Worm (Caenorhabditis elegans) whole organism, mixed stage, embryonic: ENCODE results near the gene cat-4.

ENCODE experiments used
- bed-3 ChIP-seq: fragments of 200-800 bp; sonication (Bioruptor generic); optimal IDR thresholded peaks from 3 replicates; lab custom pipeline; 2018; ENCODE audit warnings: mild to moderate bottlenecking, missing genetic modification characterization, moderate library complexity, missing compliant biosample characterization
- blmp-1 ChIP-seq: fragments of 150-350 bp; optimal IDR thresholded peaks from 2 replicates; lab custom pipeline; 2014; ENCODE audit warnings: missing biosample characterization, missing genetic modification characterization
- ceh-39 ChIP-seq: fragments of 150-350 bp; optimal IDR thresholded peaks from 2 replicates; lab custom pipeline; 2014; ENCODE audit warnings: missing biosample characterization, missing genetic modification characterization
- ceh-43 ChIP-seq: fragments of 200-800 bp; sonication (Bioruptor generic); optimal IDR thresholded peaks from 2 replicates; lab custom pipeline; 2018; ENCODE audit warnings: mild to moderate bottlenecking, missing genetic modification characterization, moderate library complexity, missing compliant biosample characterization
- ceh-83 ChIP-seq: fragments of 200-800 bp; sonication (Bioruptor generic); optimal IDR thresholded peaks from 2 replicates; lab custom pipeline; 2018; ENCODE audit warnings: mild to moderate bottlenecking, missing genetic modification characterization, missing compliant biosample characterization
- ces-1 ChIP-seq: fragments of 150-350 bp; optimal IDR thresholded peaks from 2 replicates; lab custom pipeline; 2014; ENCODE audit warnings: missing biosample characterization, missing genetic modification reagents, missing genetic modification characterization
- cnd-1 ChIP-seq: fragments of 200-800 bp; sonication (Bioruptor generic); optimal IDR thresholded peaks from 2 replicates; lab custom pipeline; 2018; ENCODE audit warnings: mild to moderate bottlenecking, missing genetic modification characterization, missing compliant biosample characterization
- drap-1 ChIP-seq: fragments of 200-800 bp; sonication (Bioruptor generic); optimal IDR thresholded peaks from 3 replicates; lab custom pipeline; 2018; ENCODE audit warnings: mild to moderate bottlenecking, missing genetic modification characterization, missing compliant biosample characterization
- elt-1 ChIP-seq: sonication (generic microtip); optimal IDR thresholded peaks from 2 replicates; lab custom pipeline; 2017; ENCODE audit warnings: missing genetic modification characterization, mild to moderate bottlenecking, missing compliant biosample characterization, antibody characterized with exemption, moderate library complexity, borderline replicate concordance; ENCODE audit not compliant: insufficient read depth
- elt-3 ChIP-seq: fragments of 150-350 bp; optimal IDR thresholded peaks from 2 replicates; lab custom pipeline; 2014; ENCODE audit warnings: missing biosample characterization, missing genetic modification characterization
- ham-2 ChIP-seq: fragments of 200-800 bp; sonication (Bioruptor generic); optimal IDR thresholded peaks from 2 replicates; lab custom pipeline; 2018; ENCODE audit warnings: mild to moderate bottlenecking, missing genetic modification characterization, missing compliant biosample characterization
- hlh-1 ChIP-seq: fragments of 150-350 bp; optimal IDR thresholded peaks from 2 replicates; lab custom pipeline; 2014; ENCODE audit warnings: missing biosample characterization, missing genetic modification reagents, missing genetic modification characterization
- lin-32 ChIP-seq: fragments of 200-800 bp; sonication (Bioruptor generic); optimal IDR thresholded peaks from 2 replicates; lab custom pipeline; 2018; ENCODE audit warnings: mild to moderate bottlenecking, missing genetic modification characterization, missing compliant biosample characterization
- lsy-2 ChIP-seq: fragments of 150-350 bp; optimal IDR thresholded peaks from 2 replicates; lab custom pipeline; 2014; ENCODE audit warnings: missing biosample characterization, missing genetic modification characterization
- mep-1 ChIP-seq: fragments of 150-350 bp; optimal IDR thresholded peaks from 2 replicates; lab custom pipeline; 2017; ENCODE audit warnings: missing biosample characterization, missing genetic modification reagents, missing genetic modification characterization, inconsistent platforms
- mls-2 ChIP-seq: sonication (generic microtip); optimal IDR thresholded peaks from 2 replicates; lab custom pipeline; 2016; ENCODE audit warnings: mild to moderate bottlenecking, missing genetic modification characterization, moderate library complexity, missing compliant biosample characterization
- nhr-12 ChIP-seq: fragments of 150-350 bp; optimal IDR thresholded peaks from 2 replicates; lab custom pipeline; 2014; ENCODE audit warnings: missing biosample characterization, missing genetic modification characterization
- nhr-2 ChIP-seq: fragments of 150-350 bp; optimal IDR thresholded peaks from 2 replicates; lab custom pipeline; 2014; ENCODE audit warnings: missing biosample characterization, missing genetic modification characterization
- nhr-237 ChIP-seq: fragments of 150-350 bp; optimal IDR thresholded peaks from 2 replicates; lab custom pipeline; 2014; ENCODE audit warnings: missing biosample characterization, missing genetic modification characterization
- nhr-28 ChIP-seq: fragments of 150-350 bp; optimal IDR thresholded peaks from 2 replicates; lab custom pipeline; 2014; ENCODE audit warnings: missing biosample characterization, missing genetic modification characterization
- nhr-76 ChIP-seq: sonication (generic microtip); optimal IDR thresholded peaks from 2 replicates; lab custom pipeline; 2017; ENCODE audit warnings: missing biosample characterization, missing genetic modification characterization
- pha-4 ChIP-seq: fragments of 150-350 bp; optimal IDR thresholded peaks from 2 replicates; lab custom pipeline; 2018; ENCODE audit warnings: missing biosample characterization, missing genetic modification reagents, missing genetic modification characterization
- sem-2 ChIP-seq: fragments of 200-800 bp; sonication (Bioruptor generic); optimal IDR thresholded peaks from 2 replicates; lab custom pipeline; 2018; ENCODE audit warnings: mild to moderate bottlenecking, missing genetic modification characterization, missing compliant biosample characterization
- snpc-4 ChIP-seq: fragments of 150-350 bp; optimal IDR thresholded peaks from 2 replicates; lab custom pipeline; 2014; ENCODE audit warnings: missing biosample characterization, missing genetic modification characterization
- sptf-1 ChIP-seq: sonication (generic microtip); optimal IDR thresholded peaks from 2 replicates; lab custom pipeline; 2017; ENCODE audit warnings: mild to moderate bottlenecking, missing genetic modification characterization, moderate library complexity, missing compliant biosample characterization
- tbx-8 ChIP-seq: fragments of 200-800 bp; sonication (Bioruptor generic); optimal IDR thresholded peaks from 2 replicates; lab custom pipeline; 2018; ENCODE audit warnings: mild to moderate bottlenecking, missing genetic modification characterization, moderate library complexity, missing compliant biosample characterization
- unc-39 ChIP-seq: fragments of 150-350 bp; optimal IDR thresholded peaks from 2 replicates; lab custom pipeline; 2014; ENCODE audit warnings: missing biosample characterization, missing genetic modification characterization
- unc-62 ChIP-seq: fragments of 150-350 bp; optimal IDR thresholded peaks from 2 replicates; lab custom pipeline; 2014; ENCODE audit warnings: missing biosample characterization, missing genetic modification reagents, missing genetic modification characterization
- zip-8 ChIP-seq: fragments of 150-350 bp; optimal IDR thresholded peaks from 2 replicates; lab custom pipeline; 2014; ENCODE audit warnings: missing biosample characterization, missing genetic modification characterization
- ztf-11 ChIP-seq: fragments of 150-350 bp; optimal IDR thresholded peaks from 2 replicates; lab custom pipeline; 2014; ENCODE audit warnings: missing biosample characterization, missing genetic modification characterization

cat-4 gene

ce11 chrV:10555239-10555638 is 9.4 kb upstream of the cat-4 start, which contains the start of gene F32G8.3:
TSS of gene F32G8.3 (minus strand) at chrV:10555339.
- no peak for TF ChIP-seq mep-1
- TF ChIP-seq ham-2: no peak
- no peak for TF ChIP-seq snpc-4 (tag; lab: Kevin White, UChicago)
- no peak for TF ChIP-seq bed-3 (GFP tag; lab: Kevin White, UChicago)
- no peak for TF ChIP-seq lin-32 (GFP tag; lab: Kevin White, UChicago)
- TF ChIP-seq sptf-1: no peak
- TF ChIP-seq sem-2 (GFP tag; lab: Kevin White, UChicago): no peak
- no peak for TF ChIP-seq ceh-39 (tag; lab: Kevin White, UChicago)
- TF ChIP-seq drap-1 (GFP tag; lab: Kevin White, UChicago): no peak
- TF ChIP-seq ceh-83 (GFP tag; lab: Kevin White, UChicago): no peak
- TF ChIP-seq lsy-2 (tag; lab: Kevin White, UChicago): no peak
- TF ChIP-seq ztf-11 (tag; lab: Kevin White, UChicago): no peak
- TF ChIP-seq nhr-12 (tag; lab: Kevin White, UChicago): no peak
- no peak for TF ChIP-seq blmp-1 (tag; lab: Kevin White, UChicago)
- no peak for TF ChIP-seq cnd-1 (tag; lab: Kevin White, UChicago)
- TF ChIP-seq tbx-8 (GFP tag; lab: Kevin White, UChicago): no peak

DNA sequence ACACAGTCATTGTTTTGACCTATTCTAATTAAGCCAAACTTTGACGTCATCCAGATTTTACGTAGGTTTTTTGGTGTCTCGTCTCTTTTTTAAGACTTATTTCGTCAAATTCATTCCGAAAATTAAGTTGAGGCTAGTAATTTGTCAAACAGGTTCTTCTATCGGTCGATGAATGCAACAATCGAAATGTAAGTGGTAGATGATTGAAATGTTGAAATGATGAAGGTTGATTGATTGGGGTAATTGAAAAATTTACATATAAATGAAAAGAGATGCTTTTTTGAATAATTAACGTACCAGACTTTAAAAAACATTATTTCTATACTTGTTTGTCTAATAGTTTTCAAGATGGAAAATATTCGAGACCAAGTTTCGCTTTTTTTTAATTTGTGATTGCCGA is 8.3 kb upstream of the cat-4 start:
- no peak for TF ChIP-seq drap-1 (GFP tag; lab: Kevin White, UChicago)

- no peak for TF ChIP-seq snpc-4 (tag; lab: Kevin White, UChicago)
- no peak for TF ChIP-seq blmp-1 (tag; lab: Kevin White, UChicago)
- TF ChIP-seq mep-1: no peak
- TF ChIP-seq elt-1 (tag; lab: Kevin White, UChicago): no peak
- TF ChIP-seq unc-39 (tag; lab: Kevin White, UChicago): no peak
- TF ChIP-seq nhr-237 (tag; lab: Kevin White, UChicago): no peak
- TF ChIP-seq ceh-83 (GFP tag; lab: Kevin White, UChicago): no peak
- TF ChIP-seq mls-2 (tag; lab: Kevin White, UChicago): no peak
- no peak for TF ChIP-seq elt-3 (tag; lab: Kevin White, UChicago)
- no peak for TF ChIP-seq zip-8 (tag; lab: Kevin White, UChicago)
- TF ChIP-seq, all 35 proteins: peak for 0
Observed at ce11 chrV:10557094-10557493, 7.6 kb upstream of the cat-4 start.

DNA sequence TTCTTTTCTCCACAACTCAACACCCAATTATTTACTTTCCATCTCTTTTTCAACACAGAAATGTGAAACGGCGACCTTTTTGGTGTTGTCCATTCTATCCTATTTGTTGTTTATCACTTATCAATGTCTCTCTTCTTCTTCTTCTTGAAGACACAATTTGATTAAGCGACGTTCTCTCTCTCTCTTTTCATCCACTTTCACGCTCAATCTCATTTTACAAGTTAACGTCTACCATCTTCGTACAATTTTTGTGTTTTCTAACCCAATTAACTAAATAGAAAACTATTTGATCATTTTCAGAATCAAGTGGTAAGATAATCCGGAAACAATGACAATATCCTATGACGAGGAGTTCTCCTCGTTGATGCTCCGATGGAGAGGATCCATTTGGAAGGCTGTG is 7.0 kb upstream of the cat-4 start, which contains the start of gene best-14:
TSS of gene best-14 (plus strand) at position 301 of the 400 bp plus-strand sequence.
- TF ChIP-seq hlh-1 (tag; lab: Kevin White, UChicago) (no peak), nhr-76 (no peak), elt-1 (tag; lab: Kevin White, UChicago) (no peak)

DNA sequence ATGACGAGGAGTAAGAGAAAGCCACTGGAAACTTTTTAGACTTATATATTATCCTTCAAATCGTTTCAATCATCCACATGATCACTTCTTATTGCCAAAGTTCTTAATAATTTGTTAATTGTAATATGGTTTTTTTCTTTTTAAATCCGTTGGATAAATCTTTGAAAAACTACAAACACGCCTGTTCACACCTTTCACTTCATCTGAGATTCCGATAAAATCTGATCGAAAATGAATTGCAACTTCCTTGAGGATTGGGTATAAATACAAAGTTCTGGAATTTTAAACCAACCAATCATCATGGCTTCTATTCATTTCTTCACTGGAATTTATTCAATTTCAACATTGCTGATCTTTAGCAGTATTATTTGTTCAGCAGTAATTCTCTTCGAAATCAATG is 4.1 kb upstream of the cat-4 start, which contains the start of gene col-152:
TSS of gene col-152 (plus strand) at position 301 of the 400 bp plus-strand sequence.
- no peak for TF ChIP-seq ceh-43 (GFP tag; lab: Kevin White, UChicago)
- TF ChIP-seq nhr-76: no peak
- no peak for TF ChIP-seq nhr-28 (tag; lab: Kevin White, UChicago)
- TF ChIP-seq nhr-237 (tag; lab: Kevin White, UChicago): no peak
- no peak for TF ChIP-seq ceh-39 (tag; lab: Kevin White, UChicago)
- TF ChIP-seq, all 35 proteins: peak for 0

DNA sequence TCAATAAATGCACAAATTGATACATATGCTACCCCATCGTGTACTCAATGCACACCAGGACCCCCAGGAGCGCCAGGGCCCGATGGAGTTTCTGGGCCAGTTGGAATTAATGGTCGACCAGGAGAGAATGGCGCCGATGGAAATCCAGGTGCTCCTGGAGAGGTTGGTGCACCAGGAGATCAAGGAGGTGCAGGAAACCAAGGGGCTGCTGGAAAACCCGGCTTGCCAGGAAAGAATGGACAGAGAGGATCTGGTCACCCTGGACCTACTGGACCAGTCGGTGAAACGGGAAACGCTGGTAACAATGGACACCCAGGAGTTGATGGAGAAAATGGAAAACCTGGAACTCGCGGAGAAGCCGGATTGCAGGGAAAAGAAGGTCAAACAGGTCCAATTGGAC is 3.0 kb upstream of the cat-4 start:
- TF ChIP-seq ztf-11 (tag; lab: Kevin White, UChicago): no peak
- TF ChIP-seq lsy-2 (tag; lab: Kevin White, UChicago): no peak
- no peak for TF ChIP-seq sem-2 (GFP tag; lab: Kevin White, UChicago)
- TF ChIP-seq hlh-1 (tag; lab: Kevin White, UChicago): no peak
- no peak for TF ChIP-seq ceh-43 (GFP tag; lab: Kevin White, UChicago)
- no peak for TF ChIP-seq mls-2 (tag; lab: Kevin White, UChicago)
- TF ChIP-seq unc-39 (tag; lab: Kevin White, UChicago): no peak
- TF ChIP-seq elt-3 (tag; lab: Kevin White, UChicago): no peak

- TF ChIP-seq pha-4: no peak
- no peak for TF ChIP-seq nhr-2 (tag; lab: Kevin White, UChicago)
- TF ChIP-seq elt-1 (tag; lab: Kevin White, UChicago): no peak
- TF ChIP-seq bed-3 (GFP tag; lab: Kevin White, UChicago): no peak
- no peak for TF ChIP-seq nhr-12 (tag; lab: Kevin White, UChicago)
- no peak for TF ChIP-seq hlh-1 (tag; lab: Kevin White, UChicago)
- TF ChIP-seq lin-32 (GFP tag; lab: Kevin White, UChicago): no peak
- no peak for TF ChIP-seq nhr-76
- TF ChIP-seq lsy-2 (tag; lab: Kevin White, UChicago): no peak
- no peak for TF ChIP-seq ces-1 (GFP tag; lab: Kevin White, UChicago)
- TF ChIP-seq tbx-8 (GFP tag; lab: Kevin White, UChicago): no peak
- no peak for TF ChIP-seq nhr-28 (tag; lab: Kevin White, UChicago)
- no peak for TF ChIP-seq unc-62 (GFP tag; lab: Kevin White, UChicago)
- TF ChIP-seq ceh-39 (tag; lab: Kevin White, UChicago): no peak
- TF ChIP-seq mls-2 (tag; lab: Kevin White, UChicago): no peak
- no peak for TF ChIP-seq snpc-4 (tag; lab: Kevin White, UChicago)
Observed at ce11 chrV:10562817-10563216, 1.9 kb upstream of the cat-4 start.
